Worm (Caenorhabditis elegans) whole organism, late embryonic: ENCODE results near the gene F58H7.5.

Source experiments
- ceh-2 ChIP-seq: sonication (generic microtip); optimal IDR thresholded peaks from 2 replicates; lab custom pipeline; 2016; ENCODE audit warnings: missing genotype, missing genetic modification characterization, missing compliant biosample characterization
- ceh-24 ChIP-seq: sonication (generic microtip); optimal IDR thresholded peaks from 2 replicates; lab custom pipeline; 2016; ENCODE audit warnings: mild to moderate bottlenecking, missing genetic modification characterization, missing compliant biosample characterization
- ceh-30 ChIP-seq: fragments of 150-350 bp; optimal IDR thresholded peaks from 2 replicates; lab custom pipeline; 2014; ENCODE audit warnings: missing biosample characterization, missing genetic modification characterization
- ceh-48 ChIP-seq: sonication (generic microtip); optimal IDR thresholded peaks from 2 replicates; lab custom pipeline; 2016; ENCODE audit warnings: missing genetic modification characterization, inconsistent platforms, missing compliant biosample characterization
- elt-4 ChIP-seq: sonication (generic microtip); optimal IDR thresholded peaks from 2 replicates; lab custom pipeline; 2016; ENCODE audit warnings: missing genetic modification characterization, missing compliant biosample characterization
- hlh-13 ChIP-seq: fragments of 200-800 bp; sonication (Bioruptor generic); optimal IDR thresholded peaks from 2 replicates; lab custom pipeline; 2018; ENCODE audit warnings: mild to moderate bottlenecking, missing genetic modification characterization, missing compliant biosample characterization
- pag-3 ChIP-seq: sonication (generic microtip); optimal IDR thresholded peaks from 2 replicates; lab custom pipeline; 2016; ENCODE audit warnings: missing compliant biosample characterization, missing genetic modification characterization, borderline replicate concordance
- pat-9 ChIP-seq: fragments of 200-800 bp; sonication (Bioruptor generic); optimal IDR thresholded peaks from 2 replicates; lab custom pipeline; 2018; ENCODE audit warnings: mild to moderate bottlenecking, missing genetic modification characterization, moderate library complexity, missing compliant biosample characterization
- pha-4 ChIP-seq: fragments of 150-350 bp; optimal IDR thresholded peaks from 2 replicates; lab custom pipeline; 2018; ENCODE audit warnings: missing biosample characterization, missing genetic modification reagents, missing genetic modification characterization

ce11 chrIV:960177-960576 is 40.4 kb downstream of the F58H7.5 start:
- TF ChIP-seq ceh-30 (tag; lab: Kevin White, UChicago) (no peak), hlh-13 (GFP tag; lab: Kevin White, UChicago) (no peak), ceh-24 (tag; lab: Kevin White, UChicago) (no peak), pat-9 (tag; lab: Kevin White, UChicago) (no peak), ceh-2 (no peak), pag-3 (tag; lab: Kevin White, UChicago) (no peak), pha-4 (tag; lab: Kevin White, UChicago) (no peak), elt-4 (tag; lab: Kevin White, UChicago) (no peak), ceh-48 (no peak)
